Fruit fly (Drosophila melanogaster): ENCODE measurements around the gene Rpn12R.

DNA sequence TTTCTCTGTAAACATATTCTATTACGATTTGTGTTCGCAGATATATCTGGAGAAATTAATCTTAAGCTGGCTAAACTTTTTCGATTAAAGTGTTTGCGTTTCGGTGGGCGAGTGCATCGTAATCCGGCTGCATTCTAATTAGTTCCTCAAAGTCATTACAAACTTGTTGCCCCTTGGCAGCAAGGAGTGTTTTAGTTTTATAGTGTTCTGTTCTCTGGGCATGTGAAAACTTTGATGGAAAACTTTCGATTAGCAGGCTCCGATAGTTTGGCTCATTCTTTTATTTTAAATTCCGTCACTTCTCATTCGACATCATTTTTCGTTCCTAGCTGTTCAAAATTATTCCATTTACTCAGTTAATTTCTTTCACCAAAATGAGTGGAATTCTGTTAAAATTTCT, 19.2 kb downstream of the Rpn12R start, which contains the start of gene CG32148:
- TF ChIP-seq CG14655 (GFP tag; optimal IDR thresholded peaks at IDR 0.05) = no peak
- TF ChIP-seq CG17806 (tag; optimal IDR thresholded peaks at IDR 0.05) = no peak
